Fruit fly (Drosophila melanogaster) whole organism, embryonic: ENCODE measurements around the gene CG1273.

Experiments used
- Abd-B ChIP-seq: fragments of 200-800 bp; sonication (Bioruptor generic); optimal IDR thresholded peaks from 2 replicates; lab custom pipeline; 2018; ENCODE audit warnings: missing biosample characterization, mild to moderate bottlenecking, missing genetic modification characterization, moderate library complexity
- B-H1 ChIP-seq: fragments of 200-800 bp; sonication (Bioruptor generic); IDR thresholded peaks from 3 replicates; pipeline ENCODE4 v1.3.6; 2022; ENCODE audit warnings: missing biosample characterization, missing genetic modification characterization
- B-H2 ChIP-seq: fragments of 200-800 bp; sonication (Bioruptor generic); optimal IDR thresholded peaks from 2 replicates; lab custom pipeline; 2018; ENCODE audit warnings: missing biosample characterization, mild to moderate bottlenecking, missing genetic modification characterization
- Bgb ChIP-seq: fragments of 200-800 bp; sonication (Bioruptor generic); IDR thresholded peaks from 2 replicates; pipeline ENCODE4 v1.3.6; 2022; ENCODE audit warnings: missing biosample characterization, missing genetic modification characterization; ENCODE audit not compliant: partially characterized antibody
- CG12155 ChIP-seq: fragments of 200-800 bp; sonication (Bioruptor generic); optimal IDR thresholded peaks from 3 replicates; lab custom pipeline; 2016; ENCODE audit warnings: missing biosample characterization, missing genetic modification characterization
- CG1233 ChIP-seq: fragments of 200-800 bp; sonication (Bioruptor generic); optimal IDR thresholded peaks from 4 replicates; lab custom pipeline; 2018; ENCODE audit warnings: missing biosample characterization, mild to moderate bottlenecking, missing genetic modification characterization
- CG1529 ChIP-seq: fragments of 200-800 bp; sonication (Bioruptor generic); optimal IDR thresholded peaks from 3 replicates; lab custom pipeline; 2018; ENCODE audit warnings: missing biosample characterization, missing genetic modification characterization
- CG18619 ChIP-seq: fragments of 200-800 bp; sonication (Bioruptor generic); optimal IDR thresholded peaks from 3 replicates; lab custom pipeline; 2017; ENCODE audit warnings: missing biosample characterization, mild to moderate bottlenecking, missing genetic modification characterization
- CG30403 ChIP-seq: fragments of 200-800 bp; sonication (Bioruptor generic); optimal IDR thresholded peaks from 3 replicates; lab custom pipeline; 2016; ENCODE audit warnings: missing biosample characterization, missing genetic modification characterization
- CG4854 ChIP-seq: fragments of 200-800 bp; sonication (Bioruptor generic); optimal IDR thresholded peaks from 2 replicates; lab custom pipeline; 2016; ENCODE audit warnings: missing biosample characterization, missing genetic modification characterization, inconsistent platforms
- CG6683 ChIP-seq: fragments of 200-800 bp; sonication (Bioruptor generic); optimal IDR thresholded peaks from 2 replicates; lab custom pipeline; 2017; ENCODE audit warnings: missing biosample characterization, mild to moderate bottlenecking, missing genetic modification characterization, missing genetic modification reagents
- CG7745 ChIP-seq: fragments of 200-800 bp; sonication (Bioruptor generic); optimal IDR thresholded peaks from 2 replicates; lab custom pipeline; 2018; ENCODE audit warnings: missing biosample characterization, mild to moderate bottlenecking, missing genetic modification characterization, moderate library complexity
- CG7987 ChIP-seq: fragments of 200-800 bp; sonication (Bioruptor generic); optimal IDR thresholded peaks from 2 replicates; lab custom pipeline; 2018; ENCODE audit warnings: missing biosample characterization, mild to moderate bottlenecking, missing genetic modification characterization, moderate library complexity
- CG8290 ChIP-seq, 3 experiments: fragments of 200-800 bp; sonication (Bioruptor generic); optimal IDR thresholded peaks; 2 replicates each; lab custom pipeline; 2016 to 2019; ENCODE audit warnings: missing biosample characterization in 3 of 3, missing genetic modification characterization in 3 of 3, mild to moderate bottlenecking in 2 of 3, moderate library complexity in 1 of 3
- CG8359 ChIP-seq: fragments of 200-800 bp; sonication (Bioruptor generic); optimal IDR thresholded peaks from 2 replicates; lab custom pipeline; 2017; ENCODE audit warnings: missing biosample characterization, mild to moderate bottlenecking, missing genetic modification characterization, borderline replicate concordance
- CG8478 ChIP-seq: fragments of >200 bp; optimal IDR thresholded peaks from 2 replicates; lab custom pipeline; 2018
- CoRest ChIP-seq: fragments of 200-800 bp; sonication (Bioruptor generic); optimal IDR thresholded peaks from 3 replicates; lab custom pipeline; 2018; ENCODE audit warnings: missing biosample characterization, mild to moderate bottlenecking, missing genetic modification characterization, moderate library complexity
- D ChIP-seq, 2 experiments: fragments of 200-800 bp in 1 of 2; fragments of >200 bp in 1 of 2; sonication (Bioruptor generic) in 1 of 2; optimal IDR thresholded peaks; 2 replicates in 1 of 2; 3 replicates in 1 of 2; lab custom pipeline; 2017; ENCODE audit warnings: mild to moderate bottlenecking in 1 of 2, missing biosample characterization in 1 of 2, missing genetic modification characterization in 1 of 2, missing genetic modification reagents in 1 of 2
- Dip2 ChIP-seq: fragments of 200-800 bp; sonication (Bioruptor generic); IDR thresholded peaks from 2 replicates; pipeline ENCODE4 v1.3.6; 2022; ENCODE audit warnings: missing biosample characterization, missing genetic modification characterization
- Dip3 ChIP-seq: fragments of 200-800 bp; sonication (Bioruptor generic); optimal IDR thresholded peaks from 3 replicates; lab custom pipeline; 2016; ENCODE audit warnings: missing biosample characterization, missing genetic modification characterization
- Dll ChIP-seq: fragments of 200-800 bp; sonication (Bioruptor generic); IDR thresholded peaks from 4 replicates; pipeline ENCODE4 v1.3.6; 2022; ENCODE audit warnings: missing biosample characterization, missing genetic modification characterization; ENCODE audit not compliant: partially characterized antibody
- Doc3 ChIP-seq: fragments of 200-800 bp; sonication (Bioruptor generic); IDR thresholded peaks from 3 replicates; pipeline ENCODE4 v1.3.6; 2022; ENCODE audit warnings: missing biosample characterization, missing genetic modification characterization; ENCODE audit not compliant: partially characterized antibody
- Ets97D ChIP-seq: fragments of 200-800 bp; sonication (Bioruptor generic); optimal IDR thresholded peaks from 3 replicates; lab custom pipeline; 2016; ENCODE audit warnings: missing biosample characterization, missing genetic modification characterization
- Taf1 ChIP-seq: fragments of 200-800 bp; sonication (Bioruptor generic); IDR thresholded peaks from 2 replicates; pipeline ENCODE4 v1.3.6; 2022; ENCODE audit warnings: missing biosample characterization, missing genetic modification characterization
- Trl ChIP-seq, 3 experiments: fragments of >200 bp in 2 of 3; fragments of 200-800 bp in 1 of 3; sonication (Bioruptor generic) in 1 of 3; optimal IDR thresholded peaks; 2 replicates in 1 of 3; 3 replicates in 2 of 3; lab custom pipeline; 2016 to 2017; ENCODE audit warnings: missing biosample characterization in 1 of 3, missing genetic modification characterization in 1 of 3
- Usf ChIP-seq: fragments of 200-800 bp; sonication (Bioruptor generic); optimal IDR thresholded peaks from 2 replicates; lab custom pipeline; 2017; ENCODE audit warnings: missing genotype, missing biosample characterization, missing genetic modification characterization
- ara ChIP-seq: fragments of 200-800 bp; sonication (Bioruptor generic); IDR thresholded peaks from 2 replicates; pipeline ENCODE4 v1.3.6; 2022; ENCODE audit warnings: missing biosample characterization, missing genetic modification characterization
- br ChIP-seq: fragments of >200 bp; optimal IDR thresholded peaks from 2 replicates; lab custom pipeline; 2017
- crc ChIP-seq: fragments of 200-800 bp; sonication (Bioruptor generic); optimal IDR thresholded peaks from 2 replicates; lab custom pipeline; 2016; ENCODE audit warnings: missing biosample characterization, missing genetic modification characterization
- exex ChIP-seq: fragments of 200-800 bp; sonication (Bioruptor generic); optimal IDR thresholded peaks from 4 replicates; lab custom pipeline; 2018; ENCODE audit warnings: missing biosample characterization, mild to moderate bottlenecking, missing genetic modification characterization, moderate library complexity
- fd102C ChIP-seq: fragments of 200-800 bp; sonication (Bioruptor generic); optimal IDR thresholded peaks from 2 replicates; lab custom pipeline; 2018; ENCODE audit warnings: missing biosample characterization, mild to moderate bottlenecking, missing genetic modification characterization, moderate library complexity
- gem ChIP-seq: fragments of 200-800 bp; sonication (Bioruptor generic); optimal IDR thresholded peaks from 2 replicates; lab custom pipeline; 2019; ENCODE audit warnings: missing biosample characterization, mild to moderate bottlenecking, missing genetic modification characterization, moderate library complexity
- gsb ChIP-seq: fragments of 200-800 bp; sonication (Bioruptor generic); IDR thresholded peaks from 2 replicates; pipeline ENCODE4 v1.3.6; 2022; ENCODE audit warnings: missing biosample characterization, missing genetic modification characterization
- hbn ChIP-seq: fragments of 200-800 bp; sonication (Bioruptor generic); IDR thresholded peaks from 2 replicates; pipeline ENCODE4 v1.3.6; 2022; ENCODE audit warnings: missing biosample characterization, missing genetic modification characterization; ENCODE audit not compliant: partially characterized antibody
- kah ChIP-seq: fragments of 200-800 bp; sonication (Bioruptor generic); optimal IDR thresholded peaks from 2 replicates; lab custom pipeline; 2018; ENCODE audit warnings: missing biosample characterization, mild to moderate bottlenecking, missing genetic modification characterization
- lov ChIP-seq, 2 experiments: fragments of 200-800 bp in 1 of 2; fragments of >200 bp in 1 of 2; sonication (Bioruptor generic) in 1 of 2; IDR thresholded peaks in 1 of 2; optimal IDR thresholded peaks in 1 of 2; 2 replicates in 1 of 2; 3 replicates in 1 of 2; pipeline versions ENCODE4 v1.3.6 to Lab custom; 2017 to 2022; ENCODE audit warnings: missing biosample characterization in 1 of 2, missing genetic modification characterization in 1 of 2
- mam ChIP-seq: fragments of 200-800 bp; sonication (Bioruptor generic); optimal IDR thresholded peaks from 3 replicates; lab custom pipeline; 2016; ENCODE audit warnings: missing biosample characterization, missing genetic modification characterization
- p53 ChIP-seq: fragments of 200-800 bp; sonication (Bioruptor generic); optimal IDR thresholded peaks from 2 replicates; lab custom pipeline; 2016; ENCODE audit warnings: missing biosample characterization, missing genetic modification characterization
- pita ChIP-seq: fragments of 200-800 bp; sonication (Bioruptor generic); optimal IDR thresholded peaks from 2 replicates; lab custom pipeline; 2017; ENCODE audit warnings: missing biosample characterization, mild to moderate bottlenecking, missing genetic modification characterization
- repo ChIP-seq: fragments of 200-800 bp; sonication (Bioruptor generic); optimal IDR thresholded peaks from 2 replicates; lab custom pipeline; 2016; ENCODE audit warnings: missing biosample characterization, missing genetic modification characterization
- sens ChIP-seq: fragments of 200-800 bp; sonication (Bioruptor generic); peaks from one replicate; lab custom pipeline; 2016; ENCODE audit warnings: missing biosample characterization, missing genetic modification characterization
- slou ChIP-seq: fragments of 200-800 bp; sonication (Bioruptor generic); optimal IDR thresholded peaks from 3 replicates; lab custom pipeline; 2016; ENCODE audit warnings: missing biosample characterization, missing genetic modification characterization
- sr ChIP-seq: fragments of 200-800 bp; sonication (Bioruptor generic); IDR thresholded peaks from 3 replicates; pipeline ENCODE4 v1.3.6; 2022; ENCODE audit warnings: missing biosample characterization, missing genetic modification characterization
- toy ChIP-seq: fragments of 200-800 bp; sonication (Bioruptor generic); IDR thresholded peaks from 2 replicates; pipeline ENCODE4 v1.3.6; 2022; ENCODE audit warnings: missing biosample characterization, missing genetic modification characterization
- tup ChIP-seq: fragments of 200-800 bp; sonication (Bioruptor generic); optimal IDR thresholded peaks from 2 replicates; lab custom pipeline; 2016; ENCODE audit warnings: missing biosample characterization, mild to moderate bottlenecking, missing genetic modification characterization, moderate library complexity
- wdn ChIP-seq: fragments of 200-800 bp; sonication (Bioruptor generic); IDR thresholded peaks from 2 replicates; pipeline ENCODE4 v1.3.6; 2022; ENCODE audit warnings: missing biosample characterization, missing genetic modification characterization
- zen ChIP-seq: fragments of 200-800 bp; sonication (Bioruptor generic); optimal IDR thresholded peaks from 3 replicates; lab custom pipeline; 2018; ENCODE audit warnings: missing biosample characterization, mild to moderate bottlenecking, missing genetic modification characterization, moderate library complexity
- zf30C ChIP-seq: fragments of 200-800 bp; sonication (Bioruptor generic); optimal IDR thresholded peaks from 3 replicates; lab custom pipeline; 2018; ENCODE audit warnings: missing biosample characterization, mild to moderate bottlenecking, missing genetic modification characterization

CG1273 gene

DNA sequence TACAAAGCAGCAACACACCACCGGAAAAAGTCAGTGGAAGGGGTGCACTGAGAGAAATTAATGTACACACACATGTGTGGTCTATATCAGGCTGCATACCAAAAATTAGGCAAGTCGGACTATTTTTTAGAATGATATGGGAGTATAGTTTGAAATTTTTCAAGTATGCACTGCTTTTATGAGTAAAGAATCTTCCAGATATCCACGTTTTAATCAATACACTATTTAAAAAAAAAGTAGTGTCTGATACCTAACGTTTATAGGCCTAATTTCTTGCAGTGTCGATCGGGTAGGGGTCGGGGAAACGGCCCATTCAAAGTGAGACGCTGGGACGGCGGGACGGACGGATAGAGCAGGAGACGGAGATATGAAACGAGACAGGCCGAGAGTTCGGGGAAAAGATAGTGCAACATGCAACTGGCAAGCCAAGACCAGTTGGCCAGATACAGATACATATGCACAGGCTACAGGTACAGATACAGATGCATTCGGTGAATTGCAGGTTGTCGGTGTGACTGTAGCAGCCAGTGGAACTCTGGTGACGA, 33.1 kb upstream of the CG1273 start (continued):
- TF ChIP-seq CG8359 (peak; percentile 90), exex (tag; lab: Kevin White, UChicago) (peak; percentile 36), Bgb (no peak), crc (GFP tag; lab: Kevin White, UChicago) (peak; percentile 84), Usf (peak; percentile 86), hbn (GFP tag; lab: Robert Waterston, UW) (no peak), Dip2 (GFP tag; lab: Robert Waterston, UW) (no peak), gem (tag; lab: Kevin White, UChicago) (peak; percentile 96), Doc3 (no peak), CG1233 (peak; percentile 94), p53 (GFP tag; lab: Kevin White, UChicago) (peak; percentile 83), CG12155 (GFP tag; lab: Kevin White, UChicago) (peak; percentile 85), fd102C (GFP tag; lab: Kevin White, UChicago) (peak; percentile 97), CG6683 (peak; percentile 70), Abd-B (GFP tag; lab: Kevin White, UChicago) (peak; percentile 93), D (optimal IDR thresholded peaks at IDR 0.05; lab: Kevin White, UChicago) (no peak), D (GFP tag; optimal IDR thresholded peaks at IDR 0.05; lab: Kevin White, UChicago) (peak; percentile 98), slou (GFP tag; lab: Kevin White, UChicago) (peak; percentile 67), ara (peak; percentile 93), tup (GFP tag; lab: Kevin White, UChicago) (peak; percentile 71), Dll (GFP tag; lab: Robert Waterston, UW) (no peak), repo (peak; percentile 93), Trl (optimal IDR thresholded peaks at IDR 0.05; lab: Kevin White, UChicago) (no peak), Trl (GFP tag; optimal IDR thresholded peaks at IDR 0.05; lab: Kevin White, UChicago) (peak; percentile 92), gsb (GFP tag; lab: Robert Waterston, UW) (0 out of 2 replicates have a peak, but pooled peaks have one; percentile 36), B-H2 (no peak), pita (GFP tag; lab: Kevin White, UChicago) (no peak), toy (GFP tag; lab: Robert Waterston, UW) (no peak), sr (GFP tag; lab: Robert Waterston, UW) (0 out of 3 replicates have a peak, but pooled peaks have one; percentile 29), B-H1 (GFP tag; lab: Robert Waterston, UW) (peak; percentile 69), zf30C (GFP tag; lab: Kevin White, UChicago) (peak; percentile 99), CG4854 (peak; percentile 85), CG7987 (GFP tag; lab: Kevin White, UChicago) (peak; percentile 55), br (no peak), kah (GFP tag; lab: Kevin White, UChicago) (peak; percentile 87), Ets97D (peak; percentile 76), mam (GFP tag; lab: Kevin White, UChicago) (peak; percentile 78), zen (tag; lab: Kevin White, UChicago) (peak; percentile 99), CG8290 (GFP tag; optimal IDR thresholded peaks at IDR 0.05; lab: Kevin White, UChicago) (peak; percentile 96), CG8290 (tag; optimal IDR thresholded peaks at IDR 0.05; lab: Kevin White, UChicago) (peak; percentile 48 to 93), Dip3 (peak; percentile 54), lov (optimal IDR thresholded peaks at IDR 0.05; lab: Kevin White, UChicago) (no peak), lov (GFP tag; IDR thresholded peaks at IDR 0.05; lab: Robert Waterston, UW) (peak; percentile 86; the same call in 2 of the 3 replicates), CG18619 (GFP tag; lab: Kevin White, UChicago) (peak; percentile 89), CG7745 (peak; percentile 77), CG8478 (lab: Kevin White, UChicago) (peak; percentile 17), sens (GFP tag; lab: Kevin White, UChicago) (peak; percentile 100), CoRest (tag; lab: Kevin White, UChicago) (peak; percentile 95), wdn (GFP tag; lab: Robert Waterston, UW) (no peak), Taf1 (GFP tag; lab: Robert Waterston, UW) (no peak), CG30403 (GFP tag; lab: Kevin White, UChicago) (peak; percentile 94), CG1529 (GFP tag; lab: Kevin White, UChicago) (peak; percentile 96)
